Worm (Caenorhabditis elegans) whole organism, L3 larva: ENCODE data around the gene Y75B12B.11.

Experiments used
- ZK546.5 ChIP-seq: sonication (generic microtip); optimal IDR thresholded peaks from 2 replicates; lab custom pipeline; 2017; ENCODE audit warnings: missing biosample characterization, missing genetic modification characterization
- aly-2 ChIP-seq: fragments of 150-350 bp; optimal IDR thresholded peaks from 2 replicates; lab custom pipeline; 2014; ENCODE audit warnings: missing biosample characterization, missing genetic modification characterization
- daf-12 ChIP-seq: fragments of 150-350 bp; optimal IDR thresholded peaks from 2 replicates; lab custom pipeline; 2014; ENCODE audit warnings: missing biosample characterization, missing genetic modification reagents, missing genetic modification characterization
- elt-1 ChIP-seq: fragments of 150-350 bp; optimal IDR thresholded peaks from 2 replicates; lab custom pipeline; 2014; ENCODE audit warnings: missing biosample characterization, missing genetic modification characterization
- elt-3 ChIP-seq, 3 experiments: fragments of 150-350 bp in 1 of 3; sonication (generic microtip) in 2 of 3; optimal IDR thresholded peaks; 2 replicates in 2 of 3; 4 replicates in 1 of 3; lab custom pipeline; 2014 to 2017; ENCODE audit warnings: missing biosample characterization in 3 of 3, missing genetic modification characterization in 3 of 3
- nhr-12 ChIP-seq: fragments of 150-350 bp; optimal IDR thresholded peaks from 2 replicates; lab custom pipeline; 2014; ENCODE audit warnings: missing biosample characterization, missing genetic modification characterization
- nhr-28 ChIP-seq: fragments of 150-350 bp; optimal IDR thresholded peaks from 2 replicates; lab custom pipeline; 2014; ENCODE audit warnings: missing biosample characterization, missing genetic modification characterization
- nhr-77 ChIP-seq: fragments of 150-350 bp; optimal IDR thresholded peaks from 2 replicates; lab custom pipeline; 2014; ENCODE audit warnings: missing biosample characterization, missing genetic modification characterization
- pha-4 ChIP-seq: fragments of 150-350 bp; optimal IDR thresholded peaks from 2 replicates; lab custom pipeline; 2014; ENCODE audit warnings: missing biosample characterization, missing genetic modification reagents, missing genetic modification characterization
- ztf-11 ChIP-seq: fragments of 150-350 bp; optimal IDR thresholded peaks from 2 replicates; lab custom pipeline; 2014; ENCODE audit warnings: missing biosample characterization, missing genetic modification characterization

- no peak for TF ChIP-seq elt-3 (tag; optimal IDR thresholded peaks at IDR 0.05; lab: Kevin White, UChicago)
- no peak for TF ChIP-seq pha-4
- no peak for TF ChIP-seq nhr-28
- TF ChIP-seq daf-12: no peak
- TF ChIP-seq nhr-77: no peak
- TF ChIP-seq ZK546.5 (tag; lab: Kevin White, UChicago): no peak
- no peak for TF ChIP-seq elt-1 (tag; lab: Kevin White, UChicago)
- TF ChIP-seq nhr-12 (tag; lab: Kevin White, UChicago): no peak
- TF ChIP-seq aly-2 (tag; lab: Kevin White, UChicago): no peak
- no peak for TF ChIP-seq ztf-11 (tag; lab: Kevin White, UChicago)
These were observed 35.1 kb downstream of the Y75B12B.11 start for ce11 chrV:15226206-15226605.
